Fruit fly (Drosophila melanogaster): ENCODE measurements around the gene CG7443.

Gene CG7443

dm6 chr3R:8340675-8341275 lies 16.7 kb downstream of the CG7443 start, which contains the start of the genes COX7A and Arl2:
Gene COX7A (minus strand): TSS chr3R:8341043.
Gene Arl2 (plus strand): TSS chr3R:8341100.
- TF ChIP-seq Pif1A (GFP tag; optimal IDR thresholded peaks at IDR 0.05) (no peak), Ets98B (GFP tag; IDR thresholded peaks at IDR 0.05) (no peak), EcR (GFP tag; optimal IDR thresholded peaks at IDR 0.05) (no peak), CG17806 (tag; optimal IDR thresholded peaks at IDR 0.05) (no peak), CG8159 (tag; optimal IDR thresholded peaks at IDR 0.05) (no peak), gl (tag; optimal IDR thresholded peaks at IDR 0.05) (no peak), CG14655 (GFP tag; optimal IDR thresholded peaks at IDR 0.05) (no peak), Pif1B (GFP tag; optimal IDR thresholded peaks at IDR 0.05) (no peak), fd96Ca (GFP tag; IDR thresholded peaks at IDR 0.05) (no peak), CG9948 (tag; optimal IDR thresholded peaks at IDR 0.05) (no peak), CG8301 (tag; optimal IDR thresholded peaks at IDR 0.05) (no peak), CG4496 (GFP tag; IDR thresholded peaks at IDR 0.05) (no peak), CG32121 (GFP tag; IDR thresholded peaks at IDR 0.05) (no peak; the same call in 1 of the 2 replicates), rn (GFP tag; IDR thresholded peaks at IDR 0.05) (no peak)

dm6 chr3R:8343251-8343744 lies 19.2 kb downstream of the CG7443 start, which contains the start of the genes PNKP and COX7AL:
Gene PNKP (minus strand): TSS chr3R:8343516.
Gene COX7AL (plus strand): TSS chr3R:8343669.
- TF ChIP-seq Pif1B (GFP tag; optimal IDR thresholded peaks at IDR 0.05) (no peak), CG14655 (GFP tag; optimal IDR thresholded peaks at IDR 0.05) (no peak), Pif1A (GFP tag; optimal IDR thresholded peaks at IDR 0.05) (no peak), fd96Ca (GFP tag; IDR thresholded peaks at IDR 0.05) (no peak), CG4496 (GFP tag; IDR thresholded peaks at IDR 0.05) (no peak), CG10348 (GFP tag; IDR thresholded peaks at IDR 0.05) (no peak), Snoo (tag; optimal IDR thresholded peaks at IDR 0.05) (no peak), CG32121 (GFP tag; IDR thresholded peaks at IDR 0.05) (no peak), EcR (GFP tag; optimal IDR thresholded peaks at IDR 0.05) (no peak), rn (GFP tag; IDR thresholded peaks at IDR 0.05) (no peak), CG17806 (tag; optimal IDR thresholded peaks at IDR 0.05) (no peak)

dm6 chr3R:8344174-8344573 lies 20.1 kb downstream of the CG7443 start, which contains the start of gene DppIII:
Gene DppIII (plus strand): TSS chr3R:8344400.
- no peak for TF ChIP-seq D1 (tag; optimal IDR thresholded peaks at IDR 0.05)
- no peak for TF ChIP-seq Snoo (tag; optimal IDR thresholded peaks at IDR 0.05)
- TF ChIP-seq CG17806 (tag; optimal IDR thresholded peaks at IDR 0.05) = no peak
- no peak for TF ChIP-seq rn (GFP tag; IDR thresholded peaks at IDR 0.05)
- TF ChIP-seq fd96Ca (GFP tag; IDR thresholded peaks at IDR 0.05) = no peak
- no peak for TF ChIP-seq CG14655 (GFP tag; optimal IDR thresholded peaks at IDR 0.05)
- no peak for TF ChIP-seq EcR (GFP tag; optimal IDR thresholded peaks at IDR 0.05)
- TF ChIP-seq CG34367 (tag; optimal IDR thresholded peaks at IDR 0.05) = no peak
- no peak for TF ChIP-seq Pif1B (GFP tag; optimal IDR thresholded peaks at IDR 0.05)
- no peak for TF ChIP-seq CG15710 (tag; optimal IDR thresholded peaks at IDR 0.05)
- TF ChIP-seq Ets98B (GFP tag; IDR thresholded peaks at IDR 0.05) = no peak
- no peak for TF ChIP-seq CG8301 (tag; optimal IDR thresholded peaks at IDR 0.05)
- TF ChIP-seq CG10348 (GFP tag; IDR thresholded peaks at IDR 0.05) = no peak
- TF ChIP-seq CG4496 (GFP tag; IDR thresholded peaks at IDR 0.05) = no peak
- no peak for TF ChIP-seq CG32121 (GFP tag; IDR thresholded peaks at IDR 0.05)
- no peak for TF ChIP-seq CG8159 (tag; optimal IDR thresholded peaks at IDR 0.05)
- TF ChIP-seq CG13204 (GFP tag; optimal IDR thresholded peaks at IDR 0.05) = no peak
- no peak for TF ChIP-seq CG9948 (tag; optimal IDR thresholded peaks at IDR 0.05)
- no peak for TF ChIP-seq Pif1A (GFP tag; optimal IDR thresholded peaks at IDR 0.05)
- TF ChIP-seq gl (tag; optimal IDR thresholded peaks at IDR 0.05) = no peak

- TF ChIP-seq CG17806 (tag; optimal IDR thresholded peaks at IDR 0.05) (no peak), CG13204 (GFP tag; optimal IDR thresholded peaks at IDR 0.05) (no peak), D1 (tag; optimal IDR thresholded peaks at IDR 0.05) (no peak), CG8301 (tag; optimal IDR thresholded peaks at IDR 0.05) (no peak)
These were observed 23.2 kb downstream of the CG7443 start, which contains the start of gene CG7352 for dm6 chr3R:8347279-8347678. Gene CG7352 (plus strand): TSS chr3R:8347579.

dm6 chr3R:8347835-8348234 lies 23.7 kb downstream of the CG7443 start:
- TF ChIP-seq Snoo (tag; optimal IDR thresholded peaks at IDR 0.05) (no peak), CG13204 (GFP tag; optimal IDR thresholded peaks at IDR 0.05) (no peak), CG14655 (GFP tag; optimal IDR thresholded peaks at IDR 0.05) (no peak), CG17806 (tag; optimal IDR thresholded peaks at IDR 0.05) (no peak), rn (GFP tag; IDR thresholded peaks at IDR 0.05) (no peak), fd96Ca (GFP tag; IDR thresholded peaks at IDR 0.05) (no peak), CG8301 (tag; optimal IDR thresholded peaks at IDR 0.05) (no peak), D1 (tag; optimal IDR thresholded peaks at IDR 0.05) (no peak), gl (tag; optimal IDR thresholded peaks at IDR 0.05) (no peak), CG10348 (GFP tag; IDR thresholded peaks at IDR 0.05) (no peak), Pif1A (GFP tag; optimal IDR thresholded peaks at IDR 0.05) (no peak), EcR (GFP tag; optimal IDR thresholded peaks at IDR 0.05) (no peak), CG34367 (tag; optimal IDR thresholded peaks at IDR 0.05) (no peak)

- no peak for TF ChIP-seq Pif1A (GFP tag; optimal IDR thresholded peaks at IDR 0.05)
- TF ChIP-seq fd96Ca (GFP tag; IDR thresholded peaks at IDR 0.05) = no peak
- no peak for TF ChIP-seq D1 (tag; optimal IDR thresholded peaks at IDR 0.05)
- TF ChIP-seq CG34367 (tag; optimal IDR thresholded peaks at IDR 0.05) = no peak
- no peak for TF ChIP-seq Ets98B (GFP tag; IDR thresholded peaks at IDR 0.05)
- TF ChIP-seq Pif1B (GFP tag; optimal IDR thresholded peaks at IDR 0.05) = no peak
- TF ChIP-seq EcR (GFP tag; optimal IDR thresholded peaks at IDR 0.05) = no peak
These were observed 25.0 kb downstream of the CG7443 start for dm6 chr3R:8349106-8349448.

All from whole organism, pupa.